Fruit fly (Drosophila melanogaster) whole organism, embryonic: Measurements from ENCODE around the gene MESK4.

Experiments
- Atf6 ChIP-seq: fragments of 200-800 bp; sonication (Bioruptor generic); IDR thresholded peaks from 2 replicates; pipeline ENCODE4 v1.3.6; 2022; ENCODE audit warnings: missing biosample characterization, missing genetic modification characterization
- CG10267 ChIP-seq: fragments of 200-800 bp; sonication (Bioruptor generic); optimal IDR thresholded peaks from 2 replicates; lab custom pipeline; 2018; ENCODE audit warnings: missing biosample characterization, mild to moderate bottlenecking, missing genetic modification characterization, moderate library complexity
- CG10462 ChIP-seq: fragments of 200-800 bp; sonication (Bioruptor generic); optimal IDR thresholded peaks from 2 replicates; lab custom pipeline; 2016; ENCODE audit warnings: missing biosample characterization, missing genetic modification characterization
- CG11456 ChIP-seq: fragments of 200-800 bp; sonication (Bioruptor generic); IDR thresholded peaks from 3 replicates; pipeline ENCODE4 v1.3.6; 2022; ENCODE audit warnings: missing biosample characterization, missing genetic modification characterization
- CG12391 ChIP-seq: fragments of 200-800 bp; sonication (Bioruptor generic); optimal IDR thresholded peaks from 3 replicates; lab custom pipeline; 2018; ENCODE audit warnings: missing biosample characterization, mild to moderate bottlenecking, missing genetic modification characterization, moderate library complexity
- CG14710 ChIP-seq: fragments of 200-800 bp; sonication (Bioruptor generic); optimal IDR thresholded peaks from 3 replicates; lab custom pipeline; 2019; ENCODE audit warnings: missing biosample characterization, mild to moderate bottlenecking, missing genetic modification characterization, moderate library complexity
- CG15479 ChIP-seq: fragments of 200-800 bp; sonication (Bioruptor generic); optimal IDR thresholded peaks from 3 replicates; lab custom pipeline; 2019; ENCODE audit warnings: missing biosample characterization, mild to moderate bottlenecking, missing genetic modification characterization, moderate library complexity
- CG15514 ChIP-seq: fragments of 200-800 bp; sonication (Bioruptor generic); optimal IDR thresholded peaks from 3 replicates; lab custom pipeline; 2017; ENCODE audit warnings: missing biosample characterization, missing genetic modification characterization, mild to moderate bottlenecking, moderate library complexity, missing genetic modification reagents
- CG15696 ChIP-seq: fragments of 200-800 bp; sonication (Bioruptor generic); optimal IDR thresholded peaks from 2 replicates; lab custom pipeline; 2019; ENCODE audit warnings: missing biosample characterization, mild to moderate bottlenecking, missing genetic modification characterization, moderate library complexity
- CG17912 ChIP-seq: fragments of 200-800 bp; sonication (Bioruptor generic); optimal IDR thresholded peaks from 2 replicates; lab custom pipeline; 2018; ENCODE audit warnings: missing biosample characterization, mild to moderate bottlenecking, missing genetic modification characterization
- CG18011 ChIP-seq: fragments of 200-800 bp; sonication (Bioruptor generic); optimal IDR thresholded peaks from 2 replicates; lab custom pipeline; 2017; ENCODE audit warnings: missing biosample characterization, missing genetic modification characterization, mild to moderate bottlenecking, moderate library complexity, missing genotype
- CG18764 ChIP-seq: fragments of 200-800 bp; sonication (Bioruptor generic); optimal IDR thresholded peaks from 3 replicates; lab custom pipeline; 2016; ENCODE audit warnings: missing biosample characterization, missing genetic modification characterization
- CG2889 ChIP-seq: fragments of 200-800 bp; sonication (Bioruptor generic); IDR thresholded peaks from 3 replicates; pipeline ENCODE4 v1.3.6; 2022; ENCODE audit warnings: missing biosample characterization, missing genetic modification characterization
- CG3838 ChIP-seq: fragments of 200-800 bp; sonication (Bioruptor generic); optimal IDR thresholded peaks from 3 replicates; lab custom pipeline; 2016; ENCODE audit warnings: missing biosample characterization, missing genetic modification characterization
- CG4328 ChIP-seq: fragments of 200-800 bp; sonication (Bioruptor generic); optimal IDR thresholded peaks from 3 replicates; lab custom pipeline; 2017; ENCODE audit warnings: missing biosample characterization, missing genetic modification reagents, missing genetic modification characterization
- CG4820 ChIP-seq: fragments of 200-800 bp; sonication (Bioruptor generic); optimal IDR thresholded peaks from 3 replicates; lab custom pipeline; 2016; ENCODE audit warnings: missing biosample characterization, missing genetic modification characterization
- CG5180 ChIP-seq: fragments of 200-800 bp; sonication (Bioruptor generic); optimal IDR thresholded peaks from 3 replicates; lab custom pipeline; 2017; ENCODE audit warnings: missing biosample characterization, missing genetic modification characterization, mild to moderate bottlenecking, moderate library complexity, missing genetic modification reagents
- CG6765 ChIP-seq: fragments of 200-800 bp; sonication (Bioruptor generic); optimal IDR thresholded peaks from 3 replicates; lab custom pipeline; 2017; ENCODE audit warnings: missing biosample characterization, mild to moderate bottlenecking, missing genetic modification characterization
- CG8089 ChIP-seq: fragments of 200-800 bp; sonication (Bioruptor generic); optimal IDR thresholded peaks from 3 replicates; lab custom pipeline; 2016; ENCODE audit warnings: missing biosample characterization, missing genetic modification characterization
- CG8359 ChIP-seq: fragments of 200-800 bp; sonication (Bioruptor generic); optimal IDR thresholded peaks from 2 replicates; lab custom pipeline; 2017; ENCODE audit warnings: missing biosample characterization, mild to moderate bottlenecking, missing genetic modification characterization, borderline replicate concordance
- CG9817 ChIP-seq: fragments of 200-800 bp; sonication (Bioruptor generic); optimal IDR thresholded peaks from 2 replicates; lab custom pipeline; 2018; ENCODE audit warnings: missing biosample characterization, mild to moderate bottlenecking, missing genetic modification characterization, moderate library complexity
- CrebB ChIP-seq: fragments of 200-800 bp; sonication (Bioruptor generic); optimal IDR thresholded peaks from 3 replicates; lab custom pipeline; 2018; ENCODE audit warnings: missing biosample characterization, mild to moderate bottlenecking, missing genetic modification characterization
- Gug ChIP-seq: fragments of 200-800 bp; sonication (Bioruptor generic); IDR thresholded peaks from 4 replicates; pipeline ENCODE4 v1.3.6; 2022; ENCODE audit warnings: missing biosample characterization, missing genetic modification characterization
- HmgZ ChIP-seq: fragments of 200-800 bp; sonication (Bioruptor generic); optimal IDR thresholded peaks from 2 replicates; lab custom pipeline; 2018; ENCODE audit warnings: missing biosample characterization, mild to moderate bottlenecking, missing genetic modification characterization
- MBD-R2 ChIP-seq: fragments of 200-800 bp; sonication (Bioruptor generic); IDR thresholded peaks from 2 replicates; pipeline ENCODE4 v1.3.6; 2022; ENCODE audit warnings: missing biosample characterization, missing genetic modification characterization
- Opbp ChIP-seq: fragments of 200-800 bp; sonication (Bioruptor generic); IDR thresholded peaks from 3 replicates; pipeline ENCODE4 v1.3.6; 2022; ENCODE audit warnings: missing biosample characterization, missing genetic modification characterization; ENCODE audit not compliant: partially characterized antibody
- Rx ChIP-seq: fragments of 200-800 bp; sonication (Bioruptor generic); IDR thresholded peaks from 2 replicates; pipeline ENCODE4 v1.3.6; 2022; ENCODE audit warnings: missing biosample characterization, missing genetic modification characterization
- Usf ChIP-seq: fragments of 200-800 bp; sonication (Bioruptor generic); optimal IDR thresholded peaks from 2 replicates; lab custom pipeline; 2017; ENCODE audit warnings: missing genotype, missing biosample characterization, missing genetic modification characterization
- az2 ChIP-seq: fragments of 200-800 bp; sonication (Bioruptor generic); optimal IDR thresholded peaks from 3 replicates; lab custom pipeline; 2016; ENCODE audit warnings: missing biosample characterization, missing genetic modification characterization
- cato ChIP-seq: fragments of 200-800 bp; sonication (Bioruptor generic); optimal IDR thresholded peaks from 2 replicates; lab custom pipeline; 2016; ENCODE audit warnings: missing biosample characterization, missing genetic modification characterization, borderline replicate concordance
- dm ChIP-seq: fragments of 200-800 bp; sonication (Bioruptor generic); optimal IDR thresholded peaks from 3 replicates; lab custom pipeline; 2016; ENCODE audit warnings: missing biosample characterization, missing genetic modification characterization
- gfzf ChIP-seq: fragments of 200-800 bp; sonication (Bioruptor generic); optimal IDR thresholded peaks from 2 replicates; lab custom pipeline; 2016; ENCODE audit warnings: missing biosample characterization, mild to moderate bottlenecking, missing genetic modification characterization, moderate library complexity
- ind ChIP-seq: fragments of 200-800 bp; sonication (Bioruptor generic); optimal IDR thresholded peaks from 3 replicates; lab custom pipeline; 2016; ENCODE audit warnings: missing biosample characterization, missing genetic modification characterization
- mirr ChIP-seq: fragments of 200-800 bp; sonication (Bioruptor generic); optimal IDR thresholded peaks from 3 replicates; lab custom pipeline; 2018; ENCODE audit warnings: missing biosample characterization, mild to moderate bottlenecking, missing genetic modification characterization
- mld ChIP-seq: fragments of 200-800 bp; sonication (Bioruptor generic); IDR thresholded peaks from 3 replicates; pipeline ENCODE4 v1.3.6; 2022; ENCODE audit warnings: missing biosample characterization, missing genetic modification characterization; ENCODE audit not compliant: partially characterized antibody
- org-1 ChIP-seq: fragments of 200-800 bp; sonication (Bioruptor generic); optimal IDR thresholded peaks from 2 replicates; lab custom pipeline; 2017; ENCODE audit warnings: missing biosample characterization, missing genetic modification characterization
- pnt ChIP-seq: fragments of 200-800 bp; sonication (Bioruptor generic); optimal IDR thresholded peaks from 3 replicates; lab custom pipeline; 2016; ENCODE audit warnings: missing biosample characterization, missing genetic modification characterization
- repo ChIP-seq: fragments of 200-800 bp; sonication (Bioruptor generic); optimal IDR thresholded peaks from 2 replicates; lab custom pipeline; 2016; ENCODE audit warnings: missing biosample characterization, missing genetic modification characterization
- rib ChIP-seq: fragments of 200-800 bp; sonication (Bioruptor generic); IDR thresholded peaks from 2 replicates; pipeline ENCODE4 v1.3.6; 2022; ENCODE audit warnings: missing biosample characterization, missing genetic modification characterization
- salm ChIP-seq: fragments of 200-800 bp; sonication (Bioruptor generic); optimal IDR thresholded peaks from 2 replicates; lab custom pipeline; 2018; ENCODE audit warnings: missing biosample characterization, mild to moderate bottlenecking, missing genetic modification characterization
- scrt ChIP-seq: fragments of 200-800 bp; sonication (Bioruptor generic); optimal IDR thresholded peaks from 2 replicates; lab custom pipeline; 2018; ENCODE audit warnings: missing biosample characterization, mild to moderate bottlenecking, missing genetic modification characterization, moderate library complexity
- slou ChIP-seq: fragments of 200-800 bp; sonication (Bioruptor generic); optimal IDR thresholded peaks from 3 replicates; lab custom pipeline; 2016; ENCODE audit warnings: missing biosample characterization, missing genetic modification characterization
- tap ChIP-seq: fragments of 200-800 bp; optimal IDR thresholded peaks from 3 replicates; lab custom pipeline; 2019; ENCODE audit warnings: missing biosample characterization, mild to moderate bottlenecking, missing genetic modification characterization, moderate library complexity
- tna ChIP-seq: fragments of 200-800 bp; sonication (Bioruptor generic); IDR thresholded peaks from 2 replicates; pipeline ENCODE4 v1.3.6; 2022; ENCODE audit warnings: missing biosample characterization, missing genetic modification characterization; ENCODE audit not compliant: partially characterized antibody
- trh ChIP-seq: fragments of 200-800 bp; sonication (Bioruptor generic); optimal IDR thresholded peaks from 2 replicates; lab custom pipeline; 2016; ENCODE audit warnings: missing biosample characterization, missing genetic modification characterization
- yki ChIP-seq: fragments of >200 bp; optimal IDR thresholded peaks from 3 replicates; lab custom pipeline; 2018
- zen ChIP-seq: fragments of 200-800 bp; sonication (Bioruptor generic); optimal IDR thresholded peaks from 3 replicates; lab custom pipeline; 2018; ENCODE audit warnings: missing biosample characterization, mild to moderate bottlenecking, missing genetic modification characterization, moderate library complexity

Gene MESK4

DNA sequence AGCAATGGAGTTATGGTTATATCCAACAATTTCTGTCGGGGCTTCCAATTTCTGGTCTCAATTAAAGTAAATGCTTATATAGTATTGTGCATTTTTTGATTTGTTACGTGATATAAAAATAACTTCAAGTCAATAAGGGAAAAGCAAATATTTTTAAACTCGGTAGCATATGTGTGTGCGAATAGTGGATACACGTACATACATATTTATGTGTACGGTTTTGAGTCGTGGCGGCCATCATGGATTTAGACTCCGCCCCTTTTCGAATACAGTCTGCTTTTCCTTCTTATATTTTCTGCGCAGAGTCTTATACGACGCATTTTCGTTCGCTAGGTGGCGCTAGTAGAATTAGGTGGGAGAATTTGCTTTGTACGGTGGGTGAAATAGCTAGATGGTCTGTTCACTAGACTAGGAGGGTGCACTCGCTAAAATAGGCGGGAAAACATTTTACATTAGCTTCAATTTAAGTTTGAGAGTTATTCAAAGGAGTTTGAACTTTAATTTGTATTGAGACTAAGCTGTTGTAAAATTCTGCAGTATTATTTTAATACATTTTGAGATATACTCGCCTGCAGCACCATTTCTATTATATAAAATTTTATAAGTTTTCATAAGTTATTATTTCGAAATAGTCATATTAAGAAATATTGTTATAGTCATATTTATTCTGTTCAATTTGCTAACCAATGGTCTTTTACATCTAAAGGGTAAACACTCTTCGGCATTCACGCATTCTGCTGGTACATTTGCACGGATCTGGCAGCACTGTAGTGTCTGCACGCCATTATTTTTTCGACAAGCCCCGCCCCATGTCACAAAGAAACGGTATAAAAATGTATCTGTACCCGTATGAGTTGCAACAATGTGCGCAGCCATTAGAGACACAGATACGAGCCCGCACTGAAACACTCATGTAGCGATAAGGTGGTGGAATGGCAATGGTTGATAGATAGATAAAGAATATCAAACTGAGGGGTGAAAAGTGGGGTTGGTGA, 19.0 kb upstream of the MESK4 start (continued):
- TF ChIP-seq CG8089 (no peak), CG15514 (GFP tag; lab: Kevin White, UChicago) (peak; percentile 45), tap (tag; lab: Kevin White, UChicago) (peak; percentile 47), repo (peak; percentile 0), mld (GFP tag; lab: Robert Waterston, UW) (0 out of 3 replicates have a peak, but pooled peaks have one; percentile 36), yki (lab: Kevin White, UChicago) (peak; percentile 23), slou (GFP tag; lab: Kevin White, UChicago) (no peak), dm (GFP tag; lab: Kevin White, UChicago) (no peak), org-1 (GFP tag; lab: Kevin White, UChicago) (peak; percentile 24), az2 (GFP tag; lab: Kevin White, UChicago) (peak; percentile 72), CG12391 (tag; lab: Kevin White, UChicago) (peak; percentile 84), salm (tag; lab: Kevin White, UChicago) (peak; percentile 38), CG2889 (GFP tag; lab: Robert Waterston, UW) (peak; percentile 64; the same call in 2 of the 3 replicates), CG8359 (peak; percentile 11), zen (peak; percentile 42), CG11456 (GFP tag; lab: Robert Waterston, UW) (peak; percentile 73), CrebB (tag; lab: Kevin White, UChicago) (peak; percentile 1), Rx (GFP tag; lab: Robert Waterston, UW) (peak; percentile 62), rib (GFP tag; lab: Robert Waterston, UW) (0 out of 2 replicates have a peak, but pooled peaks have one; percentile 45), mirr (GFP tag; lab: Kevin White, UChicago) (peak; percentile 50), CG10267 (tag; lab: Kevin White, UChicago) (peak; percentile 68), CG4820 (peak; percentile 48), CG6765 (GFP tag; lab: Kevin White, UChicago) (peak; percentile 55), CG4328 (peak; percentile 32), Opbp (GFP tag; lab: Robert Waterston, UW) (peak; percentile 26; the same call in 2 of the 3 replicates), CG17912 (GFP tag; lab: Kevin White, UChicago) (peak; percentile 1), CG14710 (tag; lab: Kevin White, UChicago) (peak; percentile 75), CG10462 (GFP tag; lab: Kevin White, UChicago) (peak; percentile 65), MBD-R2 (GFP tag; lab: Robert Waterston, UW) (peak; percentile 30; the same call in 1 of the 2 replicates), tna (GFP tag; lab: Robert Waterston, UW) (no peak; the same call in 1 of the 2 replicates), CG15479 (GFP tag; lab: Kevin White, UChicago) (peak; percentile 99), CG5180 (no peak), ind (peak; percentile 54), CG18011 (GFP tag; lab: Kevin White, UChicago) (no peak), Gug (GFP tag; lab: Robert Waterston, UW) (peak; percentile 62; the same call in 3 of the 4 replicates), CG3838 (GFP tag; lab: Kevin White, UChicago) (peak; percentile 39), pnt (GFP tag; lab: Kevin White, UChicago) (peak; percentile 31), CG15696 (tag; lab: Kevin White, UChicago) (peak; percentile 67), Usf (GFP tag; lab: Kevin White, UChicago) (no peak), Atf6 (GFP tag; lab: Robert Waterston, UW) (peak; percentile 75), cato (GFP tag; lab: Kevin White, UChicago) (peak; percentile 17), scrt (GFP tag; lab: Kevin White, UChicago) (peak; percentile 62), CG18764 (GFP tag; lab: Kevin White, UChicago) (peak; percentile 48), HmgZ (tag; lab: Kevin White, UChicago) (peak; percentile 35), gfzf (peak; percentile 43), CG9817 (tag; lab: Kevin White, UChicago) (peak; percentile 58), trh (GFP tag; lab: Kevin White, UChicago) (no peak)
